Fruit fly (Drosophila melanogaster): ENCODE measurements around the gene Rcc1.

Rcc1 gene

DNA sequence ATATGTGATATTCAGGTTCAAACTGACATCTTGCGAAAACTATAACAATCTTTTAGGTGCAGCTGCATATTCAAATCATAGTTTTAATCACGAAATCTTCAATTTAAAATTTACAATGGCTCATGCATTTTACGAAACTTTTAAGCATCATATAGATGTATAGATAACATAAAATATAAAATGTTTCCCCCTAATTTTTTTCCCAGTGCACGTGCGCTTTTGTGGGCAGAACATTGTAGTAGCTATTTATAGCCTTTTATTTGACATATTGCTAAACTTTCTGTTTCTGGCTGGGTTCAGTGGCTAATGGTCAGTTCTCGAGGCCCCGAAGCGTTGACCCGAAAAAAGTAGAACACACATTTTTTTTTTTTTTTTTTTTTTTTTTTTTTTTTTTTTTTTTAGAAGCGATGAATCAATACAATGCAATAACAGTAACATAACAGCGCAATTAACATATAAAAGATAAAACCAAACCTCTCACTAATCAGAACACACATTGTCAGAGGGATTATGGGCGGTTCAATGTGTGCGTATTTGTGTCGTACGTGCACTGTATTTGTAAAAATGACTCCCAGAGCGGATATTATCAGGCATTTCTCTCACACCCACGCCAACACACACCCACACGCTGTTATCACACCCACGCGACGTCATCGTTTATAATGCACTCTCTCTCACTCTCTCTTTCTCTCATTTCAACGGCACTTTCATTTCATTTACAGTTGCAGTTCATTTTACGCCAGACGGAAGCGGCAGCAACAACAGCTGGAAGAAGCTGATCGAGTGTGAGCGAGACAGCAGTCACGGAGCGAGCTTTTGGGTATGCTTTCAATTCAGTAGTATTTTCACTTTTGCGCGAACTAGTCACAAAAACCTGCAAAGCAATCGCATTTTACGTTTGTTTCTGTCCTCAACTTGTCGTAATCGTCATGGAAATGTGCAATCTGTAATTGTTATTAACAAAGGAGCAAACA lies 6.3 kb downstream of the Rcc1 start (continued):
- TF ChIP-seq CG6683 (GFP tag; optimal IDR thresholded peaks at IDR 0.05) = no peak
- no peak for TF ChIP-seq zen2 (GFP tag; IDR thresholded peaks at IDR 0.05; ENCODE audit: partially characterized antibody)
- TF ChIP-seq odd (GFP tag; optimal IDR thresholded peaks at IDR 0.05) = no peak
- peak; percentile 17 for TF ChIP-seq Nf-YB (GFP tag; optimal IDR thresholded peaks at IDR 0.05)
- peak; percentile 52 for TF ChIP-seq az2 (GFP tag; optimal IDR thresholded peaks at IDR 0.05)
- peak; percentile 12 for TF ChIP-seq gsb-n (tag; optimal IDR thresholded peaks at IDR 0.05)
- 0 out of 3 replicates have a peak, but pooled peaks have one; percentile 20 for TF ChIP-seq ase (GFP tag; IDR thresholded peaks at IDR 0.05)
- TF ChIP-seq sens (GFP tag) = peak; percentile 85
- TF ChIP-seq chn (GFP tag; optimal IDR thresholded peaks at IDR 0.05) = peak; percentile 10
- TF ChIP-seq ranshi (GFP tag; IDR thresholded peaks at IDR 0.05) = 0 out of 2 replicates have a peak, but pooled peaks have one; percentile 41
- peak; percentile 28 for TF ChIP-seq Six4 (GFP tag; optimal IDR thresholded peaks at IDR 0.05)
- TF ChIP-seq CG10565 (GFP tag; optimal IDR thresholded peaks at IDR 0.05) = no peak
- TF ChIP-seq Eip74EF (GFP tag; optimal IDR thresholded peaks at IDR 0.05) = peak in 1 of 2 experiments; percentile 42
- no peak for TF ChIP-seq sim (GFP tag; IDR thresholded peaks at IDR 0.05)
- TF ChIP-seq CG33557 (GFP tag; optimal IDR thresholded peaks at IDR 0.05) = no peak
- peak; percentile 61 for TF ChIP-seq CG12391 (tag; optimal IDR thresholded peaks at IDR 0.05)
- TF ChIP-seq CG3847 (GFP tag; IDR thresholded peaks at IDR 0.05) = peak; percentile 36; the same call in 1 of the 2 replicates
- TF ChIP-seq CG16779 (GFP tag; IDR thresholded peaks at IDR 0.05) = no peak
- peak; percentile 20 for TF ChIP-seq Mad (GFP tag; optimal IDR thresholded peaks at IDR 0.05)
- peak; percentile 47 for TF ChIP-seq CG10209 (GFP tag; optimal IDR thresholded peaks at IDR 0.05)
- no peak for TF ChIP-seq dm (GFP tag; optimal IDR thresholded peaks at IDR 0.05)
- TF ChIP-seq Hmx (GFP tag; optimal IDR thresholded peaks at IDR 0.05) = no peak
- TF ChIP-seq tap (tag; optimal IDR thresholded peaks at IDR 0.05) = peak; percentile 6
- no peak for TF ChIP-seq crol (GFP tag; IDR thresholded peaks at IDR 0.05)
- TF ChIP-seq crc (GFP tag; optimal IDR thresholded peaks at IDR 0.05) = peak; percentile 4
- 0 out of 2 replicates have a peak, but pooled peaks have one; percentile 14 for TF ChIP-seq E2f2 (GFP tag; IDR thresholded peaks at IDR 0.05)
- peak; percentile 55; the same call in 2 of the 3 replicates for TF ChIP-seq row (GFP tag; IDR thresholded peaks at IDR 0.05)
- peak; percentile 25 for TF ChIP-seq Spps (tag; optimal IDR thresholded peaks at IDR 0.05)
- peak; percentile 5 for TF ChIP-seq Fer3 (tag; optimal IDR thresholded peaks at IDR 0.05)
- TF ChIP-seq Stat92E (GFP tag; optimal IDR thresholded peaks at IDR 0.05) = no peak
- peak; percentile 8 for TF ChIP-seq CHES-1-like (GFP tag; optimal IDR thresholded peaks at IDR 0.05)
- TF ChIP-seq CG12769 (tag; optimal IDR thresholded peaks at IDR 0.05) = peak; percentile 35
- TF ChIP-seq ken (GFP tag; IDR thresholded peaks at IDR 0.05) = no peak
- 0 out of 2 replicates have a peak, but pooled peaks have one; percentile 10 for TF ChIP-seq CG6689 (GFP tag; IDR thresholded peaks at IDR 0.05)
- peak; percentile 5 for TF ChIP-seq CG2116 (GFP tag; optimal IDR thresholded peaks at IDR 0.05)
- TF ChIP-seq unpg (GFP tag; optimal IDR thresholded peaks at IDR 0.05) = peak; percentile 65
- peak; percentile 61 for TF ChIP-seq PHDP (tag; optimal IDR thresholded peaks at IDR 0.05)
- TF ChIP-seq H2.0 (GFP tag; IDR thresholded peaks at IDR 0.05) = peak; percentile 22
- peak; percentile 15 for TF ChIP-seq ems (GFP tag; optimal IDR thresholded peaks at IDR 0.05)
- peak; percentile 17 for TF ChIP-seq CG10979 (tag; optimal IDR thresholded peaks at IDR 0.05)
- peak; percentile 54 for TF ChIP-seq slbo (GFP tag; IDR thresholded peaks at IDR 0.05)
- peak; percentile 27 for TF ChIP-seq CG7786 (GFP tag; optimal IDR thresholded peaks at IDR 0.05)
- no peak for TF ChIP-seq CG10959 (GFP tag; IDR thresholded peaks at IDR 0.05)
- no peak for TF ChIP-seq CG32532 (GFP tag; IDR thresholded peaks at IDR 0.05)
- no peak for TF ChIP-seq stwl (tag; optimal IDR thresholded peaks at IDR 0.05)
- no peak for TF ChIP-seq klu (GFP tag; IDR thresholded peaks at IDR 0.05)
- peak; percentile 28 for TF ChIP-seq D19B (GFP tag; optimal IDR thresholded peaks at IDR 0.05)
- TF ChIP-seq CG14050 (GFP tag; IDR thresholded peaks at IDR 0.05) = peak; percentile 28; the same call in 2 of the 3 replicates

Measured in whole organism, embryonic.